Worm (Caenorhabditis elegans) whole organism, L1 larva: ENCODE measurements around the gene K10C8.4.

Source experiments
- C16A3.4 ChIP-seq: fragments of 150-350 bp; optimal IDR thresholded peaks from 2 replicates; lab custom pipeline; 2014; ENCODE audit warnings: missing biosample characterization, missing genetic modification characterization
- C34B4.2 ChIP-seq: sonication (generic microtip); optimal IDR thresholded peaks from 2 replicates; lab custom pipeline; 2017; ENCODE audit warnings: mild to moderate bottlenecking, missing genetic modification characterization, missing compliant biosample characterization
- alr-1 ChIP-seq: fragments of 200-800 bp; sonication (Bioruptor generic); optimal IDR thresholded peaks from 2 replicates; lab custom pipeline; 2018; ENCODE audit warnings: borderline replicate concordance, mild to moderate bottlenecking, missing genetic modification characterization, missing compliant biosample characterization
- blmp-1 ChIP-seq: fragments of 150-350 bp; optimal IDR thresholded peaks from 2 replicates; lab custom pipeline; 2014; ENCODE audit warnings: missing biosample characterization, missing genetic modification characterization
- ceh-63 ChIP-seq: fragments of 200-800 bp; sonication (Bioruptor generic); optimal IDR thresholded peaks from 2 replicates; lab custom pipeline; 2018; ENCODE audit warnings: mild to moderate bottlenecking, missing genetic modification characterization, missing compliant biosample characterization
- ceh-82 ChIP-seq, 3 experiments: fragments of 150-350 bp in 1 of 3; sonication (generic microtip) in 2 of 3; optimal IDR thresholded peaks; 2 replicates each; lab custom pipeline; 2014 to 2017; ENCODE audit warnings: missing biosample characterization in 3 of 3, missing genetic modification characterization in 3 of 3
- ceh-88 ChIP-seq: fragments of 200-800 bp; sonication (Bioruptor generic); IDR thresholded peaks from 2 replicates; pipeline ENCODE4 v1.3.6; 2022; ENCODE audit warnings: missing genetic modification characterization, missing compliant biosample characterization
- ceh-90 ChIP-seq: sonication (generic microtip); optimal IDR thresholded peaks from 2 replicates; lab custom pipeline; 2016; ENCODE audit warnings: missing genetic modification characterization, missing compliant biosample characterization
- ces-1 ChIP-seq: fragments of 150-350 bp; optimal IDR thresholded peaks from 2 replicates; lab custom pipeline; 2014; ENCODE audit warnings: missing biosample characterization, missing genetic modification reagents, missing genetic modification characterization
- dsc-1 ChIP-seq: sonication (generic microtip); optimal IDR thresholded peaks from 2 replicates; lab custom pipeline; 2016; ENCODE audit warnings: mild to moderate bottlenecking, missing genetic modification characterization, missing compliant biosample characterization
- efl-1 ChIP-seq, 4 experiments: fragments of 150-350 bp; optimal IDR thresholded peaks in 3 of 4; peaks in 1 of 4; 1 replicate in 1 of 4; 2 replicates in 3 of 4; lab custom pipeline; 2014; ENCODE audit warnings: missing biosample characterization in 2 of 4, missing genetic modification characterization in 2 of 4, missing genetic modification reagents in 2 of 4
- efl-3 ChIP-seq: fragments of 200-800 bp; sonication (Bioruptor generic); optimal IDR thresholded peaks from 2 replicates; lab custom pipeline; 2018; ENCODE audit warnings: mild to moderate bottlenecking, missing genetic modification characterization, missing compliant biosample characterization
- elt-2 ChIP-seq: sonication (generic microtip); optimal IDR thresholded peaks from 2 replicates; lab custom pipeline; 2016; ENCODE audit warnings: missing genetic modification characterization, mild to moderate bottlenecking, inconsistent platforms, missing compliant biosample characterization, missing genetic modification reagents
- elt-3 ChIP-seq, 6 experiments: fragments of 150-350 bp in 1 of 6; sonication (generic microtip); optimal IDR thresholded peaks; 2 replicates each; lab custom pipeline; 2017 to 2018; ENCODE audit warnings: missing biosample characterization in 6 of 6, missing genetic modification characterization in 6 of 6, inconsistent platforms in 1 of 6
- fkh-8 ChIP-seq: sonication (generic microtip); optimal IDR thresholded peaks from 2 replicates; lab custom pipeline; 2016; ENCODE audit warnings: mild to moderate bottlenecking, missing genetic modification characterization, missing compliant biosample characterization
- grh-1 ChIP-seq: fragments of 200-800 bp; sonication (Bioruptor generic); IDR thresholded peaks from 2 replicates; pipeline ENCODE4 v1.3.6; 2022; ENCODE audit warnings: missing genetic modification reagents, missing genetic modification characterization, missing compliant biosample characterization
- hlh-17 ChIP-seq: fragments of 200-800 bp; sonication (Bioruptor generic); optimal IDR thresholded peaks from 2 replicates; lab custom pipeline; 2018; ENCODE audit warnings: missing genetic modification characterization, mild to moderate bottlenecking, missing compliant biosample characterization, moderate library complexity, borderline replicate concordance
- hlh-4 ChIP-seq: sonication (generic microtip); optimal IDR thresholded peaks from 2 replicates; lab custom pipeline; 2016; ENCODE audit warnings: mild to moderate bottlenecking, missing genetic modification characterization, missing compliant biosample characterization
- irx-1 ChIP-seq: sonication (generic microtip); optimal IDR thresholded peaks from 2 replicates; lab custom pipeline; 2016; ENCODE audit warnings: missing genetic modification characterization, missing compliant biosample characterization
- jun-1 ChIP-seq: fragments of 150-350 bp; optimal IDR thresholded peaks from 2 replicates; lab custom pipeline; 2014; ENCODE audit warnings: missing biosample characterization, missing genetic modification reagents, missing genetic modification characterization
- lin-14 ChIP-seq: fragments of 200-800 bp; sonication (Bioruptor generic); optimal IDR thresholded peaks from 2 replicates; lab custom pipeline; 2018; ENCODE audit warnings: mild to moderate bottlenecking, missing genetic modification characterization, moderate library complexity, missing compliant biosample characterization
- lin-15B ChIP-seq: fragments of 150-350 bp; sonication (generic microtip); optimal IDR thresholded peaks from 3 replicates; lab custom pipeline; 2014; ENCODE audit warnings: missing biosample characterization, missing genetic modification characterization
- lin-39 ChIP-seq: fragments of 150-350 bp; optimal IDR thresholded peaks from 2 replicates; lab custom pipeline; 2014; ENCODE audit warnings: missing biosample characterization, missing genetic modification reagents, missing genetic modification characterization
- mep-1 ChIP-seq: fragments of 150-350 bp; optimal IDR thresholded peaks from 2 replicates; lab custom pipeline; 2014; ENCODE audit warnings: missing biosample characterization, missing genetic modification characterization
- nhr-19 ChIP-seq: fragments of 200-800 bp; sonication (Bioruptor generic); conservative IDR thresholded peaks from 2 replicates; pipeline ENCODE4 v1.3.6; 2022; ENCODE audit warnings: missing genetic modification characterization, missing compliant biosample characterization
- nhr-71 ChIP-seq: sonication (generic microtip); optimal IDR thresholded peaks from 2 replicates; lab custom pipeline; 2016; ENCODE audit warnings: mild to moderate bottlenecking, missing genetic modification characterization, moderate library complexity, missing compliant biosample characterization
- nhr-76 ChIP-seq: sonication (generic microtip); optimal IDR thresholded peaks from 2 replicates; lab custom pipeline; 2017; ENCODE audit warnings: missing biosample characterization, missing genetic modification characterization
- nhr-85 ChIP-seq: sonication (generic microtip); peaks from one replicate; lab custom pipeline; 2016; ENCODE audit warnings: missing genetic modification characterization, inconsistent platforms, missing compliant biosample characterization
- nhr-90 ChIP-seq: sonication (generic microtip); optimal IDR thresholded peaks from 2 replicates; lab custom pipeline; 2016; ENCODE audit warnings: mild to moderate bottlenecking, missing genetic modification characterization, missing compliant biosample characterization; ENCODE audit not compliant: poor library complexity
- pag-3 ChIP-seq: sonication (generic microtip); optimal IDR thresholded peaks from 2 replicates; lab custom pipeline; 2017; ENCODE audit warnings: missing genetic modification characterization, mild to moderate bottlenecking, missing compliant biosample characterization, antibody characterized with exemption, borderline replicate concordance; ENCODE audit not compliant: insufficient read depth
- pqm-1 ChIP-seq: sonication (generic microtip); optimal IDR thresholded peaks from 3 replicates; lab custom pipeline; 2017; ENCODE audit warnings: missing biosample characterization, missing genetic modification characterization
- snu-23 ChIP-seq: sonication (generic microtip); optimal IDR thresholded peaks from 2 replicates; lab custom pipeline; 2016; ENCODE audit warnings: missing genetic modification characterization, missing compliant biosample characterization
- sox-4 ChIP-seq: sonication (generic microtip); optimal IDR thresholded peaks from 2 replicates; lab custom pipeline; 2016; ENCODE audit warnings: missing genetic modification characterization, missing compliant biosample characterization
- sptf-1 ChIP-seq: fragments of 150-350 bp; optimal IDR thresholded peaks from 2 replicates; lab custom pipeline; 2014; ENCODE audit warnings: missing biosample characterization, missing genetic modification characterization
- sup-37 ChIP-seq: fragments of 200-800 bp; sonication (Bioruptor generic); optimal IDR thresholded peaks from 2 replicates; lab custom pipeline; 2018; ENCODE audit warnings: mild to moderate bottlenecking, missing genetic modification characterization, missing compliant biosample characterization
- tbx-2 ChIP-seq: sonication (generic microtip); optimal IDR thresholded peaks from 2 replicates; lab custom pipeline; 2016; ENCODE audit warnings: missing genetic modification characterization, missing compliant biosample characterization
- tlp-1 ChIP-seq: fragments of 150-350 bp; optimal IDR thresholded peaks from 2 replicates; lab custom pipeline; 2014; ENCODE audit warnings: missing biosample characterization, missing genetic modification characterization
- xbp-1 ChIP-seq: sonication (generic microtip); optimal IDR thresholded peaks from 2 replicates; lab custom pipeline; 2016; ENCODE audit warnings: missing genetic modification characterization, missing compliant biosample characterization
- zag-1 ChIP-seq: fragments of 150-350 bp; optimal IDR thresholded peaks from 2 replicates; lab custom pipeline; 2014; ENCODE audit warnings: missing biosample characterization, missing genetic modification characterization
- zip-4 ChIP-seq: fragments of 200-800 bp; sonication (Bioruptor generic); optimal IDR thresholded peaks from 2 replicates; lab custom pipeline; 2018; ENCODE audit warnings: mild to moderate bottlenecking, missing genetic modification characterization, moderate library complexity, missing compliant biosample characterization
- ztf-11 ChIP-seq, 2 experiments: sonication (generic microtip); optimal IDR thresholded peaks; 2 replicates each; lab custom pipeline; 2016 to 2017; ENCODE audit warnings: missing genetic modification characterization in 2 of 2, missing biosample characterization in 1 of 2, missing compliant biosample characterization in 1 of 2
- ztf-4 ChIP-seq: fragments of 150-350 bp; optimal IDR thresholded peaks from 2 replicates; lab custom pipeline; 2014; ENCODE audit warnings: missing biosample characterization, missing genetic modification characterization

K10C8.4 gene

DNA sequence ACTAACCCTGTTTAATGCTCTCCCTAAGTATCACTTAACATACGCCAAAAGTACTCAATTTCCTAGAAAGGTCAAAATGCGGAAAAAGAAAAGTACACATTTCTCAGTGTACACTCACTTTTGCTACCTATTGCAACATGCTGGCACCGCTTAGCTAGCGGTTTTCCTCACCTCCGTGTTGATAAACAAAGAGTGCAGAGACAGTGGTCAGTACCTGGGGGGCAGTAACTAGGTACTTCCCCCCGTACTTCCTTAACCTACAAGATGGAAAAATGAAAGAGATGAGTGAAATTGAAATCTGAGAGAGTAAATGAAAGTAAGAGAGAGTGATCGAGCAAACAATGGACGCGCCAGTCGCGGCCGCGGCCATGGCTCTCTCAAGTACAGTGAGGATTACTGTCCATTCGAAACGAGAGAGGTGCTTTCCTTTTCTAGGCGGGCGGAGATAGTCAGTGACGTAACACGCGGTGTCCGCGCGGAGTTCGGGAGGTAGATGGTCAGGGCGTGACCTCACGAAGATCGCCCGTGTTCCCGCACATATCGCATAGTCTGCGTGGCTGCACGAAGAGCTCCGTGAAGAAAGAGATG lies 40.2 kb downstream of the K10C8.4 start, which contains the start of gene cky-1:
TSS of gene cky-1 (plus strand) at position 538 of the 588 bp plus-strand sequence.
- TF ChIP-seq zip-4 (GFP tag; lab: Kevin White, UChicago): no peak
- TF ChIP-seq efl-1 (optimal IDR thresholded peaks at IDR 0.05; lab: Kevin White, UChicago): no peak
- no peak for TF ChIP-seq efl-1 (GFP tag; optimal IDR thresholded peaks at IDR 0.05 in 1 of 2; lab: Kevin White, UChicago)
- TF ChIP-seq ceh-88: no peak
- TF ChIP-seq xbp-1 (tag; lab: Kevin White, UChicago): no peak
- no peak for TF ChIP-seq mep-1
- TF ChIP-seq pag-3 (tag; lab: Kevin White, UChicago): no peak
- TF ChIP-seq hlh-4 (tag; lab: Kevin White, UChicago): no peak
- TF ChIP-seq nhr-85 (tag; lab: Kevin White, UChicago): no peak
- no peak for TF ChIP-seq pqm-1 (tag; lab: Kevin White, UChicago)
- no peak for TF ChIP-seq nhr-76
- TF ChIP-seq dsc-1 (tag; lab: Kevin White, UChicago): no peak
- TF ChIP-seq lin-39: no peak
- no peak for TF ChIP-seq nhr-90 (tag; lab: Kevin White, UChicago)
- TF ChIP-seq lin-14 (GFP tag; lab: Kevin White, UChicago): no peak
- no peak for TF ChIP-seq C16A3.4 (tag; lab: Kevin White, UChicago)
- TF ChIP-seq sox-4 (tag; lab: Kevin White, UChicago): no peak
- no peak for TF ChIP-seq fkh-8

DNA sequence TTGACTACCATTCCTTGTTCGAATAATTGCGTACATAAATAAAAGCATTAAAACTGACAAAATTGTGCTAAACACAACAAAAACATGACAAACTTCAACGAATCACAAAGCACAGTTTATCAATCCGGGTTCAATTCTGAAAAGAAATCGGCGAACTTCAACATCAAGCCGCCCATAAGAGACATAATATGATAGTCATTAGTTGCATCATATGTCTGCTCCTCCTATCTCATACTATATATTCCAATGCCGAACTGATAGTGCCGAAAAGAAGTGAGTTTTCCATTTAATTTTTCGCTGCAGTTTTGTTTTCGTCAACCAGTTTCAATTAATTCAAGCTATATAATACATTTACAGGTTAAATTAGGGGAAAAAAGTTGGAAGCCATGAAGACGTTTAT lies 45.6 kb downstream of the K10C8.4 start, which contains the start of gene hrg-7:
TSS of gene hrg-7 (plus strand) at position 358 of the 400 bp plus-strand sequence.
- TF ChIP-seq ces-1 (no peak), ztf-4 (no peak), jun-1 (no peak), lin-14 (GFP tag; lab: Kevin White, UChicago) (no peak), grh-1 (GFP tag; lab: Robert Waterston, UW) (no peak), hlh-17 (no peak), dsc-1 (tag; lab: Kevin White, UChicago) (no peak), nhr-90 (tag; lab: Kevin White, UChicago) (peak; percentile 12), tbx-2 (no peak), elt-2 (tag; lab: Kevin White, UChicago) (peak; percentile 90), efl-1 (optimal IDR thresholded peaks at IDR 0.05; lab: Kevin White, UChicago) (no peak), efl-1 (GFP tag; optimal IDR thresholded peaks at IDR 0.05 in 1 of 2; lab: Kevin White, UChicago) (no peak), pag-3 (tag; lab: Kevin White, UChicago) (no peak), blmp-1 (tag; lab: Kevin White, UChicago) (no peak), snu-23 (GFP tag; lab: Kevin White, UChicago) (no peak), ztf-11 (tag; optimal IDR thresholded peaks at IDR 0.05; lab: Kevin White, UChicago) (no peak), lin-39 (no peak), irx-1 (tag; lab: Kevin White, UChicago) (no peak), ceh-82 (tag; optimal IDR thresholded peaks at IDR 0.05; lab: Kevin White, UChicago) (no peak), nhr-71 (tag; lab: Kevin White, UChicago) (peak; percentile 19), alr-1 (tag; lab: Kevin White, UChicago) (no peak)

DNA sequence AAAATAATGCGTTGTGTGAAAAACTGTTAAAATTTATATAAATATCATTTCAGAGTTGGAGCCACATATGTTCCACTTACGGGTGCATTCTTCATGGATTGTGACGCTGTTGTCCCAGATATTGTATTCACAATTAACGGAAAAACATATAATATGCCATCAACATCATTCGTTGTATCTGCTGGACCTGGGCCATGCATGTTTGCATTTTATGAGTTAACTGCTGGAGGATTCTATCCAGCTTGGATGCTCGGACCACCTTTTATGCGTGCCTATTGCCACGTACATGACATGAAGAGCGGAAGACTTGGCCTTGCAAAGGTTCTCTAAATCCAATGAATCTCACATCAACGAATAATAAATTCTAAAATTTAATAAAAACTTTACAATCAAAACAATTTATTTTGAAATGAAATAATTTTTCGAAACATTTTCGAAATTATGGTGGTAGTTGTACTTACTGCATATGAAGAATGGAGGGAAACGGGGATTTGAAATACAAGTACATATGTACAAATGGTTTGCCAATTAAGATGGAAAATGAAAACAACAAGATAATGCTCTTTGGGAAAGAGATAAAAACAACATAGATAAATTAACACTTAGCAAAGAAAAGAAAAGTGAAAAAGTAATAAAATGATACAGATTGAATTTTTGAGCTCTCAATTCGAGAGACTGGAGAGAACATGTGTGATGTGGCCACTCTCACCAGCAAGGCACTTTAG lies 47.9 kb downstream of the K10C8.4 start:
- TF ChIP-seq pqm-1 (tag; lab: Kevin White, UChicago) (peak; percentile 12), ztf-11 (tag; optimal IDR thresholded peaks at IDR 0.05; lab: Kevin White, UChicago) (no peak), elt-2 (tag; lab: Kevin White, UChicago) (peak; percentile 28), pag-3 (tag; lab: Kevin White, UChicago) (no peak)

DNA sequence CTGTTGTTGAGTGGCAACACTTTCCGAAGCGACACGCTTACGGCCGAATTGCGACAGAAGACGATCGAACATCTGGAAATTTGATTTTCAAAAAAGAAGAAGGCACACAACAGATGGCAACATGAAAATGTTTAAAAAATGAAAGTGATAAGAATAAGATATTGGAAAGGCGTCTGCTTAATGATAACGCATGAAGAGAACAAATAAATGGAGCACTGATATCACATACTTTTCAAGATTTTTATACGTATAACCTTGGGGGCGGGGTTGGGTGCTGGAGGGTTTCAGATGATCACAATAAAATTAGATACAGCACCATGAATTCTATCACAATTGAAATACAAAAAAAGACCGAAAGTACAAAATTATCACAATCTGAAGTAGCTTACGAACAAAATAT lies 48.9 kb downstream of the K10C8.4 start, which contains the start of gene C15C8.7:
TSS of gene C15C8.7 (minus strand) at position 72 of the 400 bp plus-strand sequence.
- no peak for TF ChIP-seq xbp-1 (tag; lab: Kevin White, UChicago)
- no peak for TF ChIP-seq zag-1 (tag; lab: Kevin White, UChicago)
- TF ChIP-seq C34B4.2 (tag; lab: Kevin White, UChicago): no peak
- TF ChIP-seq blmp-1 (tag; lab: Kevin White, UChicago): no peak
- no peak for TF ChIP-seq sptf-1 (tag; lab: Kevin White, UChicago)
- no peak for TF ChIP-seq ceh-90 (tag; lab: Kevin White, UChicago)
- peak; percentile 52 for TF ChIP-seq pqm-1 (tag; lab: Kevin White, UChicago)
- no peak for TF ChIP-seq nhr-76
- no peak for TF ChIP-seq elt-3 (tag; optimal IDR thresholded peaks at IDR 0.05; lab: Kevin White, UChicago)
- no peak for TF ChIP-seq lin-15B (tag; lab: Kevin White, UChicago)
- no peak for TF ChIP-seq dsc-1 (tag; lab: Kevin White, UChicago)
- TF ChIP-seq ceh-63 (GFP tag; lab: Kevin White, UChicago): no peak
- no peak for TF ChIP-seq efl-3 (GFP tag; lab: Kevin White, UChicago)
- peak; percentile 75 for TF ChIP-seq elt-2 (tag; lab: Kevin White, UChicago)
- TF ChIP-seq nhr-19: no peak
- TF ChIP-seq sup-37: no peak
- TF ChIP-seq tlp-1 (tag; lab: Kevin White, UChicago): no peak
- TF ChIP-seq ceh-88: no peak
